Worm (Caenorhabditis elegans): ENCODE data around the gene D1079.1.

Gene D1079.1

ce11 chrX:4386493-4386892 is 16.5 kb upstream of the D1079.1 start:
- no peak for TF ChIP-seq fkh-3 (tag; optimal IDR thresholded peaks at IDR 0.05)
- no peak for TF ChIP-seq Y79H2A.3 (GFP tag; conservative IDR thresholded peaks at IDR 0.05)
- no peak for TF ChIP-seq Y67H2A.10 (GFP tag; conservative IDR thresholded peaks at IDR 0.05)
- no peak for TF ChIP-seq F57A8.1 (GFP tag; optimal IDR thresholded peaks at IDR 0.05)
- no peak for TF ChIP-seq B0261.1 (tag; optimal IDR thresholded peaks at IDR 0.05)
- TF ChIP-seq ztf-6 (GFP tag; IDR thresholded peaks at IDR 0.05) = no peak
- no peak for TF ChIP-seq Y53F4B.3 (GFP tag; IDR thresholded peaks at IDR 0.05)
- TF ChIP-seq him-1 (tag; optimal IDR thresholded peaks at IDR 0.05) = no peak
- TF ChIP-seq ZK185.1 (tag; optimal IDR thresholded peaks at IDR 0.05; ENCODE audit: poor library complexity, severe bottlenecking) = no peak
- no peak for TF ChIP-seq ztf-18 (tag; optimal IDR thresholded peaks at IDR 0.05)
- no peak for TF ChIP-seq cebp-2 (GFP tag; IDR thresholded peaks at IDR 0.05)
- no peak for TF ChIP-seq atf-7 (tag; optimal IDR thresholded peaks at IDR 0.05)
- no peak for TF ChIP-seq F57C9.4 (tag; optimal IDR thresholded peaks at IDR 0.05)
- no peak for TF ChIP-seq chd-7 (tag; optimal IDR thresholded peaks at IDR 0.05)
- TF ChIP-seq hrde-1 (tag; optimal IDR thresholded peaks at IDR 0.05; ENCODE audit: borderline replicate concordance) = no peak
- no peak for TF ChIP-seq Y53G8AR.9 (GFP tag; conservative IDR thresholded peaks at IDR 0.05)
- no peak for TF ChIP-seq lin-54 (GFP tag; optimal IDR thresholded peaks at IDR 0.05)
- no peak for TF ChIP-seq ztf-26 (tag; optimal IDR thresholded peaks at IDR 0.05)
- no peak for TF ChIP-seq gei-17 (GFP tag; optimal IDR thresholded peaks at IDR 0.05)
- no peak for TF ChIP-seq tbx-9 (tag; optimal IDR thresholded peaks at IDR 0.05; ENCODE audit: borderline replicate concordance)

- TF ChIP-seq K11D2.4 (GFP tag; IDR thresholded peaks at IDR 0.05) = peak; percentile 82
- TF ChIP-seq F23B12.7 (tag; optimal IDR thresholded peaks at IDR 0.05; ENCODE audit: insufficient read depth) = peak; percentile 70
- TF ChIP-seq hmg-1.2 (GFP tag; IDR thresholded peaks at IDR 0.05) = peak; percentile 98
- peak; percentile 19 for TF ChIP-seq ztf-18 (tag; optimal IDR thresholded peaks at IDR 0.05)
- peak; percentile 54; the same call in 1 of the 2 replicates for TF ChIP-seq let-526 (GFP tag; IDR thresholded peaks at IDR 0.05)
- peak; percentile 89 for TF ChIP-seq lin-40 (tag; optimal IDR thresholded peaks at IDR 0.05)
- no peak for TF ChIP-seq F37B4.10 (GFP tag; IDR thresholded peaks at IDR 0.05)
- peak; percentile 5 for TF ChIP-seq dpl-1 (GFP tag; optimal IDR thresholded peaks at IDR 0.05)
- peak; percentile 93 for TF ChIP-seq attf-5 (GFP tag; optimal IDR thresholded peaks at IDR 0.05)
- peak; percentile 33 for TF ChIP-seq pha-4 (tag; optimal IDR thresholded peaks at IDR 0.05)
- TF ChIP-seq hmg-20 (GFP tag; IDR thresholded peaks at IDR 0.05) = no peak
- TF ChIP-seq F22D6.2 (tag; optimal IDR thresholded peaks at IDR 0.05) = peak; percentile 35
- TF ChIP-seq athp-1 (tag; optimal IDR thresholded peaks at IDR 0.05) = peak; percentile 23
- TF ChIP-seq madf-3 (GFP tag; IDR thresholded peaks at IDR 0.05) = peak; percentile 85
- TF ChIP-seq ztf-22 (GFP tag; optimal IDR thresholded peaks at IDR 0.05) = no peak
- TF ChIP-seq unc-130 (GFP tag; optimal IDR thresholded peaks at IDR 0.05) = no peak
- TF ChIP-seq F39B2.1 (GFP tag; IDR thresholded peaks at IDR 0.05) = no peak
- TF ChIP-seq attf-6 (GFP tag; IDR thresholded peaks at IDR 0.05) = no peak
- no peak for TF ChIP-seq dpff-1 (tag; optimal IDR thresholded peaks at IDR 0.05)
- TF ChIP-seq B0019.2 (GFP tag; conservative IDR thresholded peaks at IDR 0.05) = no peak
- no peak for TF ChIP-seq rec-8 (tag; optimal IDR thresholded peaks at IDR 0.05)
- TF ChIP-seq zim-3 (tag; optimal IDR thresholded peaks at IDR 0.05) = no peak
- peak; percentile 69; the same call in 1 of the 2 replicates for TF ChIP-seq Y53G8AR.9 (GFP tag; conservative IDR thresholded peaks at IDR 0.05)
- peak; percentile 49 for TF ChIP-seq tbp1 (GFP tag; optimal IDR thresholded peaks at IDR 0.05)
- no peak for TF ChIP-seq hsf-1 (GFP tag; IDR thresholded peaks at IDR 0.05)
- TF ChIP-seq ceh-100 (GFP tag; IDR thresholded peaks at IDR 0.05) = no peak
- peak; percentile 64 for TF ChIP-seq ets-4 (GFP tag; optimal IDR thresholded peaks at IDR 0.05)
- TF ChIP-seq D2030.7 (GFP tag; IDR thresholded peaks at IDR 0.05) = no peak
- TF ChIP-seq cebp-2 (GFP tag; IDR thresholded peaks at IDR 0.05) = no peak
- no peak for TF ChIP-seq egl-44 (GFP tag; IDR thresholded peaks at IDR 0.05)
- TF ChIP-seq bed-1 (GFP tag; IDR thresholded peaks at IDR 0.05) = no peak
Observed at ce11 chrX:4388834-4389409, 14.0 kb upstream of the D1079.1 start, which contains the start of gene dpy-23. Gene dpy-23, plus strand, starts transcription at chrX:4389359.

Data from whole organism, young adult.